Comparison of ENCODE assay signal across 5 worm cellular contexts in genomic region chrX:4145051-4145826, ce11.
TF ChIP-seq lines count a peak whose summit lies in the region.

No protein-coding gene starts in this region.

TF ChIP-seq in whole organism, L1 larva, 84 proteins besides CTCF, POLR2A, EP300 and RAD21 (continues in another document):
- TF ChIP-seq isw-1 (GFP tag; IDR thresholded peaks at IDR 0.05; lab: Robert Waterston, UW) (peak; percentile 44; the same call in 1 of the 2 replicates), Y116A8C.19 (tag; optimal IDR thresholded peaks at IDR 0.05; lab: Kevin White, UChicago; ENCODE audit: borderline replicate concordance) (no peak), ceh-82 (tag; optimal IDR thresholded peaks at IDR 0.05; lab: Kevin White, UChicago) (peak; percentile 40 to 58 (median 58)), egl-13 (tag; optimal IDR thresholded peaks at IDR 0.05; lab: Kevin White, UChicago) (peak; percentile 52), pax-3 (tag; optimal IDR thresholded peaks at IDR 0.05; lab: Kevin White, UChicago) (peak; percentile 19), nhr-12 (tag; optimal IDR thresholded peaks at IDR 0.05; lab: Kevin White, UChicago) (no peak), hlh-17 (GFP tag; optimal IDR thresholded peaks at IDR 0.05; lab: Kevin White, UChicago; ENCODE audit: borderline replicate concordance) (no peak), zag-1 (tag; optimal IDR thresholded peaks at IDR 0.05; lab: Kevin White, UChicago) (no peak), aha-1 (tag; optimal IDR thresholded peaks at IDR 0.05; lab: Kevin White, UChicago) (no peak), alr-1 (tag; optimal IDR thresholded peaks at IDR 0.05; lab: Kevin White, UChicago; ENCODE audit: borderline replicate concordance) (no peak), unc-86 (tag; optimal IDR thresholded peaks at IDR 0.05; lab: Kevin White, UChicago) (peak; percentile 69), sup-37 (GFP tag; optimal IDR thresholded peaks at IDR 0.05; lab: Kevin White, UChicago) (no peak), irx-1 (tag; optimal IDR thresholded peaks at IDR 0.05; lab: Kevin White, UChicago) (peak; percentile 71), sptf-1 (tag; optimal IDR thresholded peaks at IDR 0.05; lab: Kevin White, UChicago) (no peak), lin-35 (GFP tag; optimal IDR thresholded peaks at IDR 0.05; lab: Kevin White, UChicago) (peak; percentile 43 to 60), fkh-8 (tag; optimal IDR thresholded peaks at IDR 0.05; lab: Kevin White, UChicago) (peak; percentile 87), ceh-88 (GFP tag; IDR thresholded peaks at IDR 0.05; lab: Robert Waterston, UW) (0 out of 2 replicates have a peak, but pooled peaks have one; percentile 19)

TF ChIP-seq in whole organism, L3 larva, 47 proteins besides CTCF, POLR2A, EP300 and RAD21 (continues in another document):
- TF ChIP-seq pqm-1 (tag; optimal IDR thresholded peaks at IDR 0.05; lab: Kevin White, UChicago), result peak; percentile 27
- peak; percentile 50 for TF ChIP-seq hmg-11 (tag; optimal IDR thresholded peaks at IDR 0.05; lab: Kevin White, UChicago)
- TF ChIP-seq nhr-28 (tag; optimal IDR thresholded peaks at IDR 0.05; lab: Kevin White, UChicago), result no peak
- TF ChIP-seq lin-39 (tag; optimal IDR thresholded peaks at IDR 0.05; lab: Kevin White, UChicago), result peak; percentile 84
- TF ChIP-seq nhr-76 (tag; optimal IDR thresholded peaks at IDR 0.05; lab: Kevin White, UChicago), result no peak
- no peak for TF ChIP-seq unc-39 (tag; optimal IDR thresholded peaks at IDR 0.05; lab: Kevin White, UChicago)
- TF ChIP-seq jun-1 (tag; optimal IDR thresholded peaks at IDR 0.05; lab: Kevin White, UChicago), result peak; percentile 14
- TF ChIP-seq elt-2 (tag; optimal IDR thresholded peaks at IDR 0.05; lab: Kevin White, UChicago), result peak; percentile 86
- TF ChIP-seq egl-27 (tag; optimal IDR thresholded peaks at IDR 0.05; lab: Kevin White, UChicago), result no peak
- no peak for TF ChIP-seq nhr-77 (tag; optimal IDR thresholded peaks at IDR 0.05; lab: Kevin White, UChicago)
- peak; percentile 89 for TF ChIP-seq sea-2 (GFP tag; optimal IDR thresholded peaks at IDR 0.05; lab: Kevin White, UChicago)
- peak; percentile 68 for TF ChIP-seq ceh-28 (tag; optimal IDR thresholded peaks at IDR 0.05; lab: Kevin White, UChicago)
- no peak for TF ChIP-seq lsy-12 (tag; optimal IDR thresholded peaks at IDR 0.05; lab: Kevin White, UChicago)
- TF ChIP-seq daf-12 (tag; optimal IDR thresholded peaks at IDR 0.05; lab: Kevin White, UChicago), result no peak
- peak; percentile 73 for TF ChIP-seq nhr-23 (tag; optimal IDR thresholded peaks at IDR 0.05; lab: Kevin White, UChicago)
- no peak for TF ChIP-seq ceh-16 (tag; optimal IDR thresholded peaks at IDR 0.05; lab: Kevin White, UChicago)
- no peak for TF ChIP-seq ZK546.5 (tag; optimal IDR thresholded peaks at IDR 0.05; lab: Kevin White, UChicago)
- no peak for TF ChIP-seq ztf-4 (tag; optimal IDR thresholded peaks at IDR 0.05; lab: Kevin White, UChicago)
- TF ChIP-seq ztf-11 (tag; optimal IDR thresholded peaks at IDR 0.05; lab: Kevin White, UChicago), result no peak
- TF ChIP-seq elt-3 (tag; optimal IDR thresholded peaks at IDR 0.05; lab: Kevin White, UChicago), result peak in 1 of 3 experiments; percentile 13

TF ChIP-seq in whole organism, early embryonic, 17 proteins besides CTCF, POLR2A, EP300 and RAD21:
- peak; percentile 54; the same call in 1 of the 2 replicates for TF ChIP-seq tbx-11 (GFP tag; IDR thresholded peaks at IDR 0.05; lab: Robert Waterston, UW)
- peak; percentile 31 for TF ChIP-seq F13C5.2 (tag; optimal IDR thresholded peaks at IDR 0.05; lab: Kevin White, UChicago)
- no peak for TF ChIP-seq aly-1 (tag; optimal IDR thresholded peaks at IDR 0.05; lab: Kevin White, UChicago)
TF ChIP-seq in whole organism, early embryonic: peak in this region for 2.

TF ChIP-seq in whole organism, midembryonic, 9 proteins besides CTCF, POLR2A, EP300 and RAD21:
- no peak for TF ChIP-seq ztf-23 (GFP tag; IDR thresholded peaks at IDR 0.05; lab: Robert Waterston, UW)
- 0 out of 2 replicates have a peak, but pooled peaks have one; percentile 48 for TF ChIP-seq tab-1 (GFP tag; IDR thresholded peaks at IDR 0.05; lab: Robert Waterston, UW)
- TF ChIP-seq ztf-29 (GFP tag; IDR thresholded peaks at IDR 0.05; lab: Robert Waterston, UW), result no peak
- TF ChIP-seq klf-2 (GFP tag; conservative IDR thresholded peaks at IDR 0.05; lab: Robert Waterston, UW), result no peak
- peak; percentile 92 for TF ChIP-seq T22C8.4 (GFP tag; IDR thresholded peaks at IDR 0.05; lab: Robert Waterston, UW)
- no peak for TF ChIP-seq ref-1 (GFP tag; conservative IDR thresholded peaks at IDR 0.05; lab: Robert Waterston, UW)
- no peak for TF ChIP-seq flt-1 (GFP tag; IDR thresholded peaks at IDR 0.05; lab: Robert Waterston, UW)
- no peak for TF ChIP-seq med-1 (GFP tag; optimal IDR thresholded peaks at IDR 0.05; lab: Kevin White, UChicago; ENCODE audit: insufficient read depth)
- TF ChIP-seq cog-1 (tag; optimal IDR thresholded peaks at IDR 0.05; lab: Kevin White, UChicago), result no peak

TF ChIP-seq in whole organism, young adult, 124 proteins besides CTCF, POLR2A, EP300 and RAD21 (continues in another document):
- TF ChIP-seq snpc-4 (GFP tag; optimal IDR thresholded peaks at IDR 0.05; lab: Kevin White, UChicago) (no peak), snpc-4 (tag; optimal IDR thresholded peaks at IDR 0.05; lab: Kevin White, UChicago) (no peak), lag-1 (GFP tag; IDR thresholded peaks at IDR 0.05; lab: Robert Waterston, UW) (no peak), let-607 (tag; optimal IDR thresholded peaks at IDR 0.05; lab: Kevin White, UChicago) (no peak), F10E7.11 (tag; optimal IDR thresholded peaks at IDR 0.05; lab: Kevin White, UChicago) (no peak), Y95B8A.8 (GFP tag; IDR thresholded peaks at IDR 0.05; lab: Robert Waterston, UW) (0 out of 2 replicates have a peak, but pooled peaks have one; percentile 14), nhr-179 (tag; optimal IDR thresholded peaks at IDR 0.05; lab: Kevin White, UChicago) (no peak), F52B5.7 (tag; optimal IDR thresholded peaks at IDR 0.05; lab: Kevin White, UChicago) (no peak), fkh-3 (tag; optimal IDR thresholded peaks at IDR 0.05; lab: Kevin White, UChicago) (no peak), repo-1 (tag; optimal IDR thresholded peaks at IDR 0.05; lab: Kevin White, UChicago) (no peak), nfyb-1 (GFP tag; IDR thresholded peaks at IDR 0.05; lab: Robert Waterston, UW) (peak; percentile 51), mes-4 (tag; optimal IDR thresholded peaks at IDR 0.05; lab: Kevin White, UChicago) (no peak), nhr-120 (GFP tag; IDR thresholded peaks at IDR 0.05; lab: Robert Waterston, UW) (0 out of 2 replicates have a peak, but pooled peaks have one; percentile 45), ceh-91 (GFP tag; IDR thresholded peaks at IDR 0.05; lab: Robert Waterston, UW) (no peak), ztf-6 (GFP tag; IDR thresholded peaks at IDR 0.05; lab: Robert Waterston, UW) (0 out of 2 replicates have a peak, but pooled peaks have one; percentile 12), ceh-79 (tag; optimal IDR thresholded peaks at IDR 0.05; lab: Kevin White, UChicago) (no peak), attf-5 (GFP tag; optimal IDR thresholded peaks at IDR 0.05; lab: Kevin White, UChicago) (no peak), F33H1.4 (GFP tag; IDR thresholded peaks at IDR 0.05; lab: Robert Waterston, UW) (no peak), die-1 (tag; optimal IDR thresholded peaks at IDR 0.05; lab: Kevin White, UChicago) (no peak), rpc-1 (optimal IDR thresholded peaks at IDR 0.05; lab: Kevin White, UChicago) (no peak), rpc-1 (tag; optimal IDR thresholded peaks at IDR 0.05; lab: Kevin White, UChicago) (no peak), egl-44 (GFP tag; IDR thresholded peaks at IDR 0.05; lab: Robert Waterston, UW) (0 out of 2 replicates have a peak, but pooled peaks have one; percentile 53), pbrm-1 (GFP tag; IDR thresholded peaks at IDR 0.05; lab: Robert Waterston, UW) (peak; percentile 58), snpc-3.4 (tag; optimal IDR thresholded peaks at IDR 0.05; lab: Kevin White, UChicago) (no peak), zfh-2 (GFP tag; conservative IDR thresholded peaks at IDR 0.05; lab: Robert Waterston, UW) (peak; percentile 74), F49E8.2 (tag; optimal IDR thresholded peaks at IDR 0.05; lab: Kevin White, UChicago; ENCODE audit: insufficient read depth) (no peak), egl-18 (GFP tag; IDR thresholded peaks at IDR 0.05; lab: Robert Waterston, UW) (no peak), F37B4.10 (GFP tag; IDR thresholded peaks at IDR 0.05; lab: Robert Waterston, UW) (peak; percentile 74; the same call in 1 of the 2 replicates), rcor-1 (GFP tag; IDR thresholded peaks at IDR 0.05; lab: Robert Waterston, UW) (no peak; the same call in 1 of the 2 replicates), ekl-4 (GFP tag; IDR thresholded peaks at IDR 0.05; lab: Robert Waterston, UW) (0 out of 2 replicates have a peak, but pooled peaks have one; percentile 9), pha-4 (tag; optimal IDR thresholded peaks at IDR 0.05; lab: Kevin White, UChicago) (no peak), him-1 (tag; optimal IDR thresholded peaks at IDR 0.05; lab: Kevin White, UChicago) (no peak), bed-1 (GFP tag; IDR thresholded peaks at IDR 0.05; lab: Robert Waterston, UW) (no peak), ZK185.1 (tag; optimal IDR thresholded peaks at IDR 0.05; lab: Kevin White, UChicago; ENCODE audit: poor library complexity, severe bottlenecking) (no peak), ets-4 (GFP tag; optimal IDR thresholded peaks at IDR 0.05; lab: Kevin White, UChicago) (no peak), cebp-1 (GFP tag; IDR thresholded peaks at IDR 0.05; lab: Robert Waterston, UW) (no peak), cebp-1 (tag; optimal IDR thresholded peaks at IDR 0.05; lab: Kevin White, UChicago) (peak; percentile 76), dox-1 (GFP tag; IDR thresholded peaks at IDR 0.05; lab: Robert Waterston, UW) (peak; percentile 35), attf-3 (GFP tag; conservative IDR thresholded peaks at IDR 0.05; lab: Robert Waterston, UW) (no peak), Y79H2A.3 (GFP tag; conservative IDR thresholded peaks at IDR 0.05; lab: Robert Waterston, UW) (no peak), T26A5.8 (tag; optimal IDR thresholded peaks at IDR 0.05; lab: Kevin White, UChicago) (no peak), nhr-27 (tag; optimal IDR thresholded peaks at IDR 0.05; lab: Kevin White, UChicago) (no peak), K12H6.12 (tag; optimal IDR thresholded peaks at IDR 0.05; lab: Kevin White, UChicago) (no peak), mcd-1 (GFP tag; IDR thresholded peaks at IDR 0.05; lab: Robert Waterston, UW) (peak; percentile 67), ccch-3 (GFP tag; optimal IDR thresholded peaks at IDR 0.05; lab: Kevin White, UChicago) (no peak), hlh-26 (GFP tag; conservative IDR thresholded peaks at IDR 0.05; lab: Robert Waterston, UW) (no peak), ceh-40 (GFP tag; IDR thresholded peaks at IDR 0.05; lab: Robert Waterston, UW) (peak; percentile 68)

Comparison
In these comparisons a context has a peak if more than half of its experiments do, and no peak if none do; other contexts are left out.
1. Of the 8 proteins assayed by ChIP-seq in both whole organism, young adult and whole organism, L1 larva: peak only in whole organism, young adult: none; only in whole organism, L1 larva: ama-1, dpl-1, efl-1, lin-35, snpc-4 and unc-130; in both: nhr-90; in neither: 1.